Fruit fly (Drosophila melanogaster): ENCODE results near the gene CG3226.

dm6 chrX:6677826-6678489 is 23.9 kb upstream of the CG3226 start, which contains the start of gene Fum1:
- TF ChIP-seq CG8478 (optimal IDR thresholded peaks at IDR 0.05) (no peak), CTCF (optimal IDR thresholded peaks at IDR 0.05) (no peak)
